Fruit fly (Drosophila melanogaster) whole organism, prepupa: Measurements from ENCODE around the gene CG32219.

Source experiments
- Blimp-1 ChIP-seq: fragments of 200-800 bp; sonication (Bioruptor generic); optimal IDR thresholded peaks from 3 replicates; lab custom pipeline; 2017; ENCODE audit warnings: missing biosample characterization, missing genetic modification characterization, mild to moderate bottlenecking, moderate library complexity, missing genetic modification reagents
- CG10669 ChIP-seq: fragments of 200-800 bp; sonication (Bioruptor generic); optimal IDR thresholded peaks from 3 replicates; lab custom pipeline; 2018; ENCODE audit warnings: missing biosample characterization, mild to moderate bottlenecking, missing genetic modification characterization, moderate library complexity
- CG11902 ChIP-seq: fragments of 200-800 bp; sonication (Bioruptor generic); optimal IDR thresholded peaks from 3 replicates; lab custom pipeline; 2016; ENCODE audit warnings: missing biosample characterization, missing genetic modification characterization
- CG15336 ChIP-seq: fragments of 200-800 bp; sonication (Bioruptor generic); IDR thresholded peaks from 2 replicates; pipeline ENCODE4 v1.3.6; 2022; ENCODE audit warnings: missing biosample characterization, missing genetic modification characterization
- CG1621 ChIP-seq: fragments of 200-800 bp; sonication (Bioruptor generic); optimal IDR thresholded peaks from 3 replicates; lab custom pipeline; 2018; ENCODE audit warnings: missing biosample characterization, mild to moderate bottlenecking, missing genetic modification characterization
- CG16779 ChIP-seq: fragments of 200-800 bp; sonication (Bioruptor generic); optimal IDR thresholded peaks from 3 replicates; lab custom pipeline; 2017; ENCODE audit warnings: missing biosample characterization, mild to moderate bottlenecking, missing genetic modification characterization
- CG31627 ChIP-seq: fragments of 200-800 bp; sonication (Bioruptor generic); optimal IDR thresholded peaks from 3 replicates; lab custom pipeline; 2016; ENCODE audit warnings: missing biosample characterization, missing genetic modification characterization
- CG32006 ChIP-seq: fragments of 200-800 bp; sonication (Bioruptor generic); optimal IDR thresholded peaks from 3 replicates; lab custom pipeline; 2017; ENCODE audit warnings: missing biosample characterization, mild to moderate bottlenecking, missing genetic modification characterization
- CG6276 ChIP-seq: fragments of 200-800 bp; sonication (Bioruptor generic); optimal IDR thresholded peaks from 2 replicates; lab custom pipeline; 2017; ENCODE audit warnings: missing biosample characterization, mild to moderate bottlenecking, missing genetic modification characterization
- CG6792 ChIP-seq: fragments of 200-800 bp; sonication (Bioruptor generic); optimal IDR thresholded peaks from 3 replicates; lab custom pipeline; 2016; ENCODE audit warnings: missing biosample characterization, missing genetic modification characterization
- CG6808 ChIP-seq: fragments of 200-800 bp; sonication (Bioruptor generic); optimal IDR thresholded peaks from 3 replicates; lab custom pipeline; 2017; ENCODE audit warnings: missing biosample characterization, missing genetic modification characterization, mild to moderate bottlenecking, moderate library complexity, missing genetic modification reagents
- CG6854 ChIP-seq: fragments of 200-800 bp; sonication (Bioruptor generic); optimal IDR thresholded peaks from 2 replicates; lab custom pipeline; 2017; ENCODE audit warnings: missing biosample characterization, mild to moderate bottlenecking, missing genetic modification characterization
- CG9139 ChIP-seq: fragments of 200-800 bp; sonication (Bioruptor generic); optimal IDR thresholded peaks from 3 replicates; lab custom pipeline; 2017; ENCODE audit warnings: missing biosample characterization, mild to moderate bottlenecking, missing genetic modification characterization
- Eip75B ChIP-seq: fragments of 200-800 bp; sonication (Bioruptor generic); optimal IDR thresholded peaks from 3 replicates; lab custom pipeline; 2016; ENCODE audit warnings: missing biosample characterization, missing genetic modification characterization
- Eip78C ChIP-seq: fragments of 200-800 bp; sonication (Bioruptor generic); peaks from one replicate; lab custom pipeline; 2016; ENCODE audit warnings: missing biosample characterization, missing genetic modification characterization
- Eip93F ChIP-seq: fragments of 200-800 bp; sonication (Bioruptor generic); optimal IDR thresholded peaks from 2 replicates; lab custom pipeline; 2016; ENCODE audit warnings: missing biosample characterization, mild to moderate bottlenecking, missing genetic modification characterization
- Ets21C ChIP-seq: fragments of 200-800 bp; sonication (Bioruptor generic); optimal IDR thresholded peaks from 3 replicates; lab custom pipeline; 2016; ENCODE audit warnings: missing biosample characterization, missing genetic modification characterization
- Ets96B ChIP-seq: fragments of 200-800 bp; optimal IDR thresholded peaks from 2 replicates; lab custom pipeline; 2019; ENCODE audit warnings: missing biosample characterization, mild to moderate bottlenecking, missing genetic modification characterization, moderate library complexity
- Gug ChIP-seq: fragments of 200-800 bp; sonication (Bioruptor generic); IDR thresholded peaks from 2 replicates; pipeline ENCODE4 v1.3.6; 2022; ENCODE audit warnings: missing biosample characterization, missing genetic modification characterization
- Hr38 ChIP-seq: sonication (Bioruptor generic); optimal IDR thresholded peaks from 2 replicates; lab custom pipeline; 2016; ENCODE audit warnings: missing biosample characterization, missing genetic modification characterization
- Hr39 ChIP-seq: fragments of 200-800 bp; sonication (Bioruptor generic); optimal IDR thresholded peaks from 2 replicates; lab custom pipeline; 2016; ENCODE audit warnings: missing biosample characterization, missing genetic modification characterization
- Lpt ChIP-seq: fragments of 200-800 bp; sonication (Bioruptor generic); optimal IDR thresholded peaks from 3 replicates; lab custom pipeline; 2016; ENCODE audit warnings: missing biosample characterization, missing genetic modification characterization
- Met ChIP-seq: fragments of 200-800 bp; sonication (Bioruptor generic); optimal IDR thresholded peaks from 3 replicates; lab custom pipeline; 2016; ENCODE audit warnings: missing biosample characterization, missing genetic modification characterization
- OdsH ChIP-seq: fragments of 200-800 bp; sonication (Bioruptor generic); optimal IDR thresholded peaks from 3 replicates; lab custom pipeline; 2016; ENCODE audit warnings: missing biosample characterization, missing genetic modification characterization
- Smox ChIP-seq: fragments of 200-800 bp; sonication (Bioruptor generic); optimal IDR thresholded peaks from 3 replicates; lab custom pipeline; 2016; ENCODE audit warnings: missing biosample characterization, missing genetic modification characterization
- Sox14 ChIP-seq: fragments of 200-800 bp; sonication (Bioruptor generic); optimal IDR thresholded peaks from 3 replicates; lab custom pipeline; 2016; ENCODE audit warnings: missing biosample characterization, missing genetic modification characterization
- achi ChIP-seq: fragments of 200-800 bp; sonication (Bioruptor generic); optimal IDR thresholded peaks from 3 replicates; lab custom pipeline; 2016; ENCODE audit warnings: missing biosample characterization, missing genetic modification characterization
- cyc ChIP-seq: fragments of 200-800 bp; sonication (Bioruptor generic); optimal IDR thresholded peaks from 3 replicates; lab custom pipeline; 2016; ENCODE audit warnings: missing biosample characterization, missing genetic modification characterization
- dsx ChIP-seq: fragments of 200-800 bp; optimal IDR thresholded peaks from 3 replicates; lab custom pipeline; 2019; ENCODE audit warnings: missing biosample characterization, mild to moderate bottlenecking, missing genetic modification characterization, moderate library complexity; ENCODE audit not compliant: poor library complexity, severe bottlenecking
- esn ChIP-seq: fragments of 200-800 bp; sonication (Bioruptor generic); optimal IDR thresholded peaks from 2 replicates; lab custom pipeline; 2016; ENCODE audit warnings: missing biosample characterization, mild to moderate bottlenecking, missing genetic modification characterization, moderate library complexity
- fd59A ChIP-seq: fragments of 200-800 bp; sonication (Bioruptor generic); optimal IDR thresholded peaks from 2 replicates; lab custom pipeline; 2017; ENCODE audit warnings: missing biosample characterization, mild to moderate bottlenecking, missing genetic modification characterization, missing genetic modification reagents
- fkh ChIP-seq: fragments of 200-800 bp; sonication (Bioruptor generic); optimal IDR thresholded peaks from 3 replicates; lab custom pipeline; 2017; ENCODE audit warnings: missing biosample characterization, mild to moderate bottlenecking, missing genetic modification characterization, moderate library complexity
- lz ChIP-seq: fragments of 200-800 bp; sonication (Bioruptor generic); optimal IDR thresholded peaks from 3 replicates; lab custom pipeline; 2016; ENCODE audit warnings: missing biosample characterization, missing genetic modification characterization
- svp ChIP-seq: fragments of 200-800 bp; sonication (Bioruptor generic); peaks from one replicate; lab custom pipeline; 2016; ENCODE audit warnings: missing biosample characterization, missing genetic modification characterization
- topi ChIP-seq: fragments of 200-800 bp; sonication (Bioruptor generic); optimal IDR thresholded peaks from 3 replicates; lab custom pipeline; 2016; ENCODE audit warnings: missing biosample characterization, missing genetic modification characterization
- vri ChIP-seq: fragments of 200-800 bp; sonication (Bioruptor generic); optimal IDR thresholded peaks from 3 replicates; lab custom pipeline; 2016; ENCODE audit warnings: missing biosample characterization, mild to moderate bottlenecking, missing genetic modification characterization

Gene CG32219

DNA sequence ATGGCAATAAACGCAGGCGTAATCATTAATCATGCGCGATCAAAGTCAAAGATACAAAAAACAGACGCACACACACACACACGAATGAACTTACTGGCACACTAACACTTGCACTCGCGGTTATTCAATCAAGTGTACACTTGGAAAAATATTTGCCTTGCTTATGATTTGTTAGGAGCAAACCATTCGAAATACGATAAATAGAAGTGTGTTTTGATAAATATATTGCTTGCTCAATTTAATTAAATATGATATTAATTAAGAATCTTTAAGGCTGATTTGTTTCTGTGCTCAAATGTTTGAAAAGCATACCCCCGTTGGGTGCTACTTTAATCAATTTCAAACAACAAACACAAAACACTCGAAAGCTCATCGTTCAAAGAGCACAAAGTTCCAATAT, 5.5 kb downstream of the CG32219 start:
- TF ChIP-seq esn, result no peak
- peak; percentile 39 for TF ChIP-seq vri (GFP tag; lab: Kevin White, UChicago)
- no peak for TF ChIP-seq CG6792 (GFP tag; lab: Kevin White, UChicago)
- TF ChIP-seq Ets96B (tag; lab: Kevin White, UChicago), result no peak
- peak; percentile 64 for TF ChIP-seq svp (GFP tag; lab: Kevin White, UChicago)

dm6 chr3L:19941162-19941561, 9.8 kb downstream of the CG32219 start:
- TF ChIP-seq OdsH (GFP tag; lab: Kevin White, UChicago) (no peak), Lpt (GFP tag; lab: Kevin White, UChicago) (no peak), fd59A (GFP tag; lab: Kevin White, UChicago) (no peak), Eip93F (GFP tag; lab: Kevin White, UChicago) (no peak), Met (GFP tag; lab: Kevin White, UChicago) (no peak), dsx (GFP tag; lab: Kevin White, UChicago) (no peak), CG32006 (no peak), CG16779 (tag; lab: Kevin White, UChicago) (no peak), Blimp-1 (no peak), CG6808 (GFP tag; lab: Kevin White, UChicago) (no peak), Hr38 (GFP tag; lab: Kevin White, UChicago) (no peak), Eip78C (no peak), CG11902 (GFP tag; lab: Kevin White, UChicago) (no peak), achi (GFP tag; lab: Kevin White, UChicago) (no peak), Ets21C (GFP tag; lab: Kevin White, UChicago) (no peak)
- TF ChIP-seq, all 60 proteins: peak for 0

dm6 chr3L:19940349-19940748, 10.6 kb downstream of the CG32219 start:
- TF ChIP-seq lz (no peak), Eip93F (GFP tag; lab: Kevin White, UChicago) (no peak), CG6276 (no peak), CG6854 (GFP tag; lab: Kevin White, UChicago) (no peak), cyc (no peak), Gug (GFP tag; lab: Robert Waterston, UW) (no peak), Ets21C (GFP tag; lab: Kevin White, UChicago) (no peak), CG1621 (tag; lab: Kevin White, UChicago) (no peak), Sox14 (GFP tag; lab: Kevin White, UChicago) (no peak), CG32006 (no peak), Smox (GFP tag; lab: Kevin White, UChicago) (no peak), Hr39 (GFP tag; lab: Kevin White, UChicago) (no peak), topi (GFP tag; lab: Kevin White, UChicago) (no peak), CG15336 (GFP tag; lab: Robert Waterston, UW) (no peak), Blimp-1 (no peak), CG10669 (GFP tag; lab: Kevin White, UChicago) (no peak), CG31627 (GFP tag; lab: Kevin White, UChicago) (no peak), dsx (GFP tag; lab: Kevin White, UChicago) (no peak), Eip75B (GFP tag; lab: Kevin White, UChicago) (no peak)

- TF ChIP-seq Hr39 (GFP tag; lab: Kevin White, UChicago) (peak; percentile 54), CG10669 (GFP tag; lab: Kevin White, UChicago) (no peak), Eip78C (peak; percentile 40), fkh (GFP tag; lab: Kevin White, UChicago) (peak; percentile 13), CG15336 (GFP tag; lab: Robert Waterston, UW) (0 out of 2 replicates have a peak, but pooled peaks have one; percentile 24), CG9139 (GFP tag; lab: Kevin White, UChicago) (no peak), vri (GFP tag; lab: Kevin White, UChicago) (peak; percentile 27)
These were observed 11.9 kb downstream of the CG32219 start, which contains the start of gene Ac76E for dm6 chr3L:19939024-19939423. Gene Ac76E (plus strand): TSS chr3L:19939287.
